Fruit fly (Drosophila melanogaster) whole organism, wandering third instar larva: Measurements from ENCODE around the gene CG14968.

Experiments used
- Dfd ChIP-seq: fragments of >200 bp; optimal IDR thresholded peaks from 2 replicates; lab custom pipeline; 2017; ENCODE audit warnings: missing biosample characterization, missing genetic modification characterization
- HLH106 ChIP-seq: fragments of 200-800 bp; optimal IDR thresholded peaks from 3 replicates; lab custom pipeline; 2019; ENCODE audit warnings: missing biosample characterization, mild to moderate bottlenecking, missing genetic modification characterization, moderate library complexity
- Hr78 ChIP-seq: fragments of >200 bp; optimal IDR thresholded peaks from 2 replicates; lab custom pipeline; 2017; ENCODE audit warnings: missing biosample characterization, missing genetic modification characterization
- N ChIP-seq: fragments of >200 bp; optimal IDR thresholded peaks from 2 replicates; lab custom pipeline; 2018; ENCODE audit warnings: missing biosample characterization, missing external identifiers, missing genetic modification characterization
- ey ChIP-seq: fragments of 200-800 bp; sonication (Bioruptor generic); optimal IDR thresholded peaks from 2 replicates; lab custom pipeline; 2016; ENCODE audit warnings: missing biosample characterization, missing genetic modification characterization
- pan ChIP-seq: fragments of >200 bp; optimal IDR thresholded peaks from 2 replicates; lab custom pipeline; 2017
- psq ChIP-seq: fragments of 200-800 bp; sonication (Bioruptor generic); optimal IDR thresholded peaks from 3 replicates; lab custom pipeline; 2017; ENCODE audit warnings: missing biosample characterization, mild to moderate bottlenecking, missing genetic modification characterization, moderate library complexity
- rgr ChIP-seq: fragments of 200-800 bp; sonication (Bioruptor generic); optimal IDR thresholded peaks from 3 replicates; lab custom pipeline; 2016; ENCODE audit warnings: missing biosample characterization, mild to moderate bottlenecking, missing genetic modification characterization

dm6 chr3L:3308676-3309613 lies 6.0 kb upstream of the CG14968 start:
- TF ChIP-seq ey (GFP tag; lab: Kevin White, UChicago) (no peak), rgr (no peak), pan (lab: Kevin White, UChicago) (no peak), Hr78 (no peak), N (GFP tag; lab: Kevin White, UChicago) (no peak), HLH106 (tag; lab: Kevin White, UChicago) (no peak), Dfd (GFP tag; lab: Kevin White, UChicago) (no peak), psq (GFP tag; lab: Kevin White, UChicago) (no peak)
